Worm (Caenorhabditis elegans) whole organism, L1 larva: Measurements from ENCODE around the gene npp-10.

ENCODE experiments used
- ceh-82 ChIP-seq, 3 experiments: fragments of 150-350 bp in 1 of 3; sonication (generic microtip) in 2 of 3; optimal IDR thresholded peaks; 2 replicates each; lab custom pipeline; 2014 to 2017; ENCODE audit warnings: missing biosample characterization in 3 of 3, missing genetic modification characterization in 3 of 3
- ceh-90 ChIP-seq: sonication (generic microtip); optimal IDR thresholded peaks from 2 replicates; lab custom pipeline; 2016; ENCODE audit warnings: missing genetic modification characterization, missing compliant biosample characterization
- ces-1 ChIP-seq: fragments of 150-350 bp; optimal IDR thresholded peaks from 2 replicates; lab custom pipeline; 2014; ENCODE audit warnings: missing biosample characterization, missing genetic modification reagents, missing genetic modification characterization
- elt-2 ChIP-seq: sonication (generic microtip); optimal IDR thresholded peaks from 2 replicates; lab custom pipeline; 2016; ENCODE audit warnings: missing genetic modification characterization, mild to moderate bottlenecking, inconsistent platforms, missing compliant biosample characterization, missing genetic modification reagents
- irx-1 ChIP-seq: sonication (generic microtip); optimal IDR thresholded peaks from 2 replicates; lab custom pipeline; 2016; ENCODE audit warnings: missing genetic modification characterization, missing compliant biosample characterization
- lin-13 ChIP-seq: fragments of 150-350 bp; optimal IDR thresholded peaks from 2 replicates; lab custom pipeline; 2014; ENCODE audit warnings: missing biosample characterization, missing genetic modification reagents, missing genetic modification characterization
- lin-15B ChIP-seq: fragments of 150-350 bp; sonication (generic microtip); optimal IDR thresholded peaks from 3 replicates; lab custom pipeline; 2014; ENCODE audit warnings: missing biosample characterization, missing genetic modification characterization
- lsy-2 ChIP-seq, 2 experiments: fragments of 150-350 bp; optimal IDR thresholded peaks; 2 replicates each; lab custom pipeline; 2014; ENCODE audit warnings: missing biosample characterization in 2 of 2, missing genetic modification characterization in 2 of 2
- nhr-11 ChIP-seq: fragments of 150-350 bp; optimal IDR thresholded peaks from 2 replicates; lab custom pipeline; 2014; ENCODE audit warnings: missing biosample characterization, missing genetic modification characterization
- nhr-20 ChIP-seq: sonication (generic microtip); optimal IDR thresholded peaks from 2 replicates; lab custom pipeline; 2016; ENCODE audit warnings: mild to moderate bottlenecking, missing genetic modification characterization, missing compliant biosample characterization
- unc-62 ChIP-seq: fragments of 150-350 bp; optimal IDR thresholded peaks from 2 replicates; lab custom pipeline; 2014; ENCODE audit warnings: missing biosample characterization, missing genetic modification reagents, missing genetic modification characterization
- zag-1 ChIP-seq: fragments of 150-350 bp; optimal IDR thresholded peaks from 2 replicates; lab custom pipeline; 2014; ENCODE audit warnings: missing biosample characterization, missing genetic modification characterization
- ztf-11 ChIP-seq, 2 experiments: sonication (generic microtip); optimal IDR thresholded peaks; 2 replicates each; lab custom pipeline; 2016 to 2017; ENCODE audit warnings: missing genetic modification characterization in 2 of 2, missing biosample characterization in 1 of 2, missing compliant biosample characterization in 1 of 2

- no peak for TF ChIP-seq zag-1
- TF ChIP-seq elt-2 (tag; lab: Kevin White, UChicago) = no peak
- TF ChIP-seq ceh-82 (tag; optimal IDR thresholded peaks at IDR 0.05; lab: Kevin White, UChicago) = no peak
- TF ChIP-seq lin-15B = no peak
- TF ChIP-seq ztf-11 (tag; optimal IDR thresholded peaks at IDR 0.05; lab: Kevin White, UChicago) = peak in 1 of 2 experiments; percentile 20
- TF ChIP-seq lin-13 (GFP tag; lab: Kevin White, UChicago) = no peak
- no peak for TF ChIP-seq nhr-11 (tag; lab: Kevin White, UChicago)
- peak; percentile 35 for TF ChIP-seq nhr-20 (tag; lab: Kevin White, UChicago)
- peak in 1 of 2 experiments; percentile 40 for TF ChIP-seq lsy-2 (tag; optimal IDR thresholded peaks at IDR 0.05; lab: Kevin White, UChicago)
- TF ChIP-seq irx-1 (tag; lab: Kevin White, UChicago) = no peak
- no peak for TF ChIP-seq unc-62 (GFP tag; lab: Kevin White, UChicago)
- no peak for TF ChIP-seq ceh-90 (tag; lab: Kevin White, UChicago)
- no peak for TF ChIP-seq ces-1 (GFP tag; lab: Kevin White, UChicago)
These were observed 30.2 kb downstream of the npp-10 start for ce11 chrIII:5988991-5989726.
